Fruit fly (Drosophila melanogaster): ENCODE data around the gene CG32109.

CG32109 gene

DNA sequence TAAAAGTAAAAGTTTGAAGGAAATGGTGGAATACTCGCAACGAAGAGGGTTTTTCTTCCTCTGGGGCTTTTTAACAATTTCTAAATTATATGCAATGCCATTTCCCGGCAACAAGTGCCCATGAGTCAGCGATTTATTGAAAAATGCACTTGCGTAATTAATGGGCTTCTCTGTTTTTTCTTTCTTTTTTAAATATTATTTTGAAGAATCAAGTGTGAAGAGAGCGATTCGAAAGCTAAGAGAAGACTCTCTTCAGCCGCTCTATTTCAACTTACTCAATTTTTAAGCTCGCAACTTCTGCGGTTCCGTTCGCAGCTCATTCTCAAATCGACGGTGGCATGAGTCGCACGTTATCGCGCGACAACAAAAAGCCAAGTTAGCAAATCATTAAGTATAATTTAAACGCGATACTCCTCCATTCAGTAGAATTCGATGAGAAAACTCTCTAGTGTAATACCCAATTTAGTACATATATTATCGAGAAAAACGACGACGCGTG lies 44.8 kb downstream of the CG32109 start, which contains the start of gene CG42709 (continued):
- TF ChIP-seq Dll (GFP tag; IDR thresholded peaks at IDR 0.05; ENCODE audit: partially characterized antibody) (peak; percentile 21; the same call in 1 of the 4 replicates), ci (GFP tag; IDR thresholded peaks at IDR 0.05) (peak; percentile 19; the same call in 1 of the 3 replicates), twi (tag; optimal IDR thresholded peaks at IDR 0.05) (no peak), D (optimal IDR thresholded peaks at IDR 0.05) (no peak), D (GFP tag; optimal IDR thresholded peaks at IDR 0.05) (no peak), zen2 (GFP tag; IDR thresholded peaks at IDR 0.05; ENCODE audit: partially characterized antibody) (peak; percentile 21; the same call in 1 of the 3 replicates), slou (GFP tag; optimal IDR thresholded peaks at IDR 0.05) (no peak), CG3163 (GFP tag; optimal IDR thresholded peaks at IDR 0.05) (peak; percentile 85), CG10543 (GFP tag; optimal IDR thresholded peaks at IDR 0.05) (no peak), E2f1 (GFP tag; IDR thresholded peaks at IDR 0.05) (no peak), gsb (GFP tag; IDR thresholded peaks at IDR 0.05) (no peak), dati (GFP tag; IDR thresholded peaks at IDR 0.05) (no peak), CG16813 (GFP tag; IDR thresholded peaks at IDR 0.05; ENCODE audit: partially characterized antibody) (no peak), ind (GFP tag; optimal IDR thresholded peaks at IDR 0.05) (no peak), CG8944 (GFP tag; optimal IDR thresholded peaks at IDR 0.05) (no peak), row (GFP tag; IDR thresholded peaks at IDR 0.05) (no peak), danr (GFP tag; IDR thresholded peaks at IDR 0.05) (no peak), fd102C (GFP tag; optimal IDR thresholded peaks at IDR 0.05) (no peak), hkb (optimal IDR thresholded peaks at IDR 0.05) (no peak), hkb (GFP tag; IDR thresholded peaks at IDR 0.05) (no peak), Hr3 (GFP tag; optimal IDR thresholded peaks at IDR 0.05) (no peak), chinmo (GFP tag; IDR thresholded peaks at IDR 0.05; ENCODE audit: partially characterized antibody) (0 out of 4 replicates have a peak, but pooled peaks have one; percentile 45), gcm2 (GFP tag; optimal IDR thresholded peaks at IDR 0.05) (no peak), eyg (GFP tag; optimal IDR thresholded peaks at IDR 0.05) (no peak), oc (tag; optimal IDR thresholded peaks at IDR 0.05) (no peak), CG8388 (GFP tag; optimal IDR thresholded peaks at IDR 0.05) (no peak), bowl (GFP tag; IDR thresholded peaks at IDR 0.05) (no peak), pita (GFP tag; optimal IDR thresholded peaks at IDR 0.05) (no peak), vfl (GFP tag; optimal IDR thresholded peaks at IDR 0.05) (no peak), pfk (GFP tag; optimal IDR thresholded peaks at IDR 0.05) (no peak), CHES-1-like (GFP tag; optimal IDR thresholded peaks at IDR 0.05) (no peak), Nf-YB (GFP tag; optimal IDR thresholded peaks at IDR 0.05) (no peak), ttk (GFP tag; IDR thresholded peaks at IDR 0.05) (no peak), CG4282 (GFP tag; optimal IDR thresholded peaks at IDR 0.05) (no peak), fu2 (GFP tag; optimal IDR thresholded peaks at IDR 0.05) (no peak), pzg (GFP tag; optimal IDR thresholded peaks at IDR 0.05) (no peak), Drgx (GFP tag; IDR thresholded peaks at IDR 0.05) (peak; percentile 31; the same call in 1 of the 2 replicates), CG31224 (GFP tag; IDR thresholded peaks at IDR 0.05) (no peak), Hr78 (GFP tag; optimal IDR thresholded peaks at IDR 0.05) (peak in 1 of 2 experiments; percentile 31), slp2 (GFP tag; optimal IDR thresholded peaks at IDR 0.05) (no peak), CG8290 (GFP tag; optimal IDR thresholded peaks at IDR 0.05) (no peak), CG8290 (tag; optimal IDR thresholded peaks at IDR 0.05) (no peak), CG6765 (GFP tag; optimal IDR thresholded peaks at IDR 0.05) (no peak), CG15601 (tag; optimal IDR thresholded peaks at IDR 0.05) (no peak), CG2889 (GFP tag; IDR thresholded peaks at IDR 0.05) (no peak), CG31388 (GFP tag; optimal IDR thresholded peaks at IDR 0.05) (no peak), ro (GFP tag; IDR thresholded peaks at IDR 0.05) (no peak), lbe (GFP tag; optimal IDR thresholded peaks at IDR 0.05) (peak; percentile 62), sug (tag; optimal IDR thresholded peaks at IDR 0.05) (peak; percentile 11), CG11093 (GFP tag; IDR thresholded peaks at IDR 0.05) (no peak)
